Worm (Caenorhabditis elegans) whole organism, L4 larva: ENCODE data around the gene E01B7.2.

Experiments used
- ceh-44 ChIP-seq: fragments of 200-800 bp; sonication (Bioruptor generic); IDR thresholded peaks from 2 replicates; pipeline ENCODE4 v1.3.6; 2022; ENCODE audit warnings: missing genetic modification reagents, missing genetic modification characterization, missing compliant biosample characterization
- ceh-82 ChIP-seq: sonication (generic microtip); optimal IDR thresholded peaks from 2 replicates; lab custom pipeline; 2017; ENCODE audit warnings: missing biosample characterization, missing genetic modification characterization
- egl-27 ChIP-seq: sonication (generic microtip); optimal IDR thresholded peaks from 3 replicates; lab custom pipeline; 2017; ENCODE audit warnings: missing biosample characterization, missing genetic modification reagents, missing genetic modification characterization
- nhr-237 ChIP-seq: sonication (generic microtip); optimal IDR thresholded peaks from 2 replicates; lab custom pipeline; 2017; ENCODE audit warnings: missing biosample characterization, missing genetic modification characterization
- nhr-25 ChIP-seq: sonication (generic microtip); optimal IDR thresholded peaks from 2 replicates; lab custom pipeline; 2017; ENCODE audit warnings: missing genetic modification characterization, mild to moderate bottlenecking, missing compliant biosample characterization, antibody characterized with exemption, moderate library complexity, borderline replicate concordance; ENCODE audit not compliant: insufficient read depth
- nhr-28 ChIP-seq: fragments of 150-350 bp; optimal IDR thresholded peaks from 2 replicates; lab custom pipeline; 2014; ENCODE audit warnings: missing biosample characterization, missing genetic modification characterization
- snpc-4 ChIP-seq: fragments of 150-350 bp; optimal IDR thresholded peaks from 2 replicates; lab custom pipeline; 2014; ENCODE audit warnings: missing biosample characterization, missing genetic modification characterization
- unc-39 ChIP-seq: sonication (generic microtip); optimal IDR thresholded peaks from 2 replicates; lab custom pipeline; 2017; ENCODE audit warnings: missing biosample characterization, missing genetic modification characterization
- unc-62 ChIP-seq, 3 experiments: fragments of 150-350 bp in 1 of 3; sonication (generic microtip); optimal IDR thresholded peaks in 2 of 3; peaks in 1 of 3; 1 replicate in 1 of 3; 2 replicates in 2 of 3; lab custom pipeline; 2014 to 2017; ENCODE audit warnings: missing biosample characterization in 3 of 3, missing genetic modification characterization in 3 of 3, missing genetic modification reagents in 3 of 3, missing genotype in 1 of 3
- zip-2 ChIP-seq: fragments of 150-350 bp; optimal IDR thresholded peaks from 2 replicates; lab custom pipeline; 2014; ENCODE audit warnings: missing biosample characterization, missing genetic modification characterization

DNA sequence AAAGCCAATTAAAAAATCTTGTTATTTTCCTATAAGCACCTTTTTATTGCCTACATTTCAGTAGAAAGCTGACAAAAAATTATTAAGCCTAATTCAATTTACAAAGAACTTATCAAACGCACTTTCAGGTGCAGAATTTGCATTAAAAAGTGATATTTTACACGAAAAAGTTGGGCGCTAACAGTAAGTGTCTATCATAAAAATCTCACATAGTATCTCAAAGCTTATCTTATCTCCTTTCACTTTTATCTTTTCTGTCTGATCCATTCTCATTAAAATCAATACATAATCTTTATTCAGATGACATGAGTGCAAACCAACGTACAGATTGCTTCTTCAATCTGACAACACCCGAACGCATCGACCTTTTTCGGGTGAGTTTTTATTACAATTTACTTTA lies 11.6 kb upstream of the E01B7.2 start, which contains the start of gene dcar-1:
- no peak for TF ChIP-seq unc-62 (GFP tag; optimal IDR thresholded peaks at IDR 0.05 in 1 of 2; lab: Kevin White, UChicago)
- no peak for TF ChIP-seq unc-62 (tag; optimal IDR thresholded peaks at IDR 0.05; lab: Kevin White, UChicago)
- no peak for TF ChIP-seq unc-39
- no peak for TF ChIP-seq ceh-82 (tag; lab: Kevin White, UChicago)
- TF ChIP-seq zip-2 (tag; lab: Kevin White, UChicago): no peak
- TF ChIP-seq nhr-25 (tag; lab: Kevin White, UChicago): no peak
- TF ChIP-seq nhr-237: no peak
- TF ChIP-seq egl-27: no peak
- no peak for TF ChIP-seq ceh-44
- no peak for TF ChIP-seq nhr-28 (tag; lab: Kevin White, UChicago)
- TF ChIP-seq snpc-4 (tag; lab: Kevin White, UChicago): no peak
